Worm (Caenorhabditis elegans): ENCODE data around the gene zchc-1A.

zchc-1A gene

ce11 chrX:5165037-5165436 is 9.1 kb upstream of the zchc-1A start, which contains the start of gene mans-3 (continued):
- TF ChIP-seq ceh-45 (GFP tag; IDR thresholded peaks at IDR 0.05), result peak; percentile 28; the same call in 1 of the 2 replicates
- peak; percentile 81 for TF ChIP-seq ceh-18 (tag; optimal IDR thresholded peaks at IDR 0.05)
- peak; percentile 69 for TF ChIP-seq ceh-34 (tag; optimal IDR thresholded peaks at IDR 0.05)
- peak; percentile 72 for TF ChIP-seq unc-55 (GFP tag; optimal IDR thresholded peaks at IDR 0.05)
- peak; percentile 76 for TF ChIP-seq hlh-30 (tag; optimal IDR thresholded peaks at IDR 0.05; ENCODE audit: insufficient read depth)
- TF ChIP-seq lim-6 (tag; optimal IDR thresholded peaks at IDR 0.05), result no peak
- TF ChIP-seq ceh-19 (GFP tag; optimal IDR thresholded peaks at IDR 0.05), result peak; percentile 44
- peak; percentile 76 for TF ChIP-seq unc-42 (tag; optimal IDR thresholded peaks at IDR 0.05)
- TF ChIP-seq nhr-11 (tag; optimal IDR thresholded peaks at IDR 0.05), result no peak
- TF ChIP-seq fkh-10 (GFP tag; optimal IDR thresholded peaks at IDR 0.05), result no peak
- peak; percentile 91 for TF ChIP-seq nfya-1 (tag; optimal IDR thresholded peaks at IDR 0.05)
- no peak for TF ChIP-seq tbx-7 (tag; optimal IDR thresholded peaks at IDR 0.05)
- no peak for TF ChIP-seq odd-2 (tag; optimal IDR thresholded peaks at IDR 0.05)
- no peak for TF ChIP-seq hlh-13 (GFP tag; optimal IDR thresholded peaks at IDR 0.05)
- TF ChIP-seq pax-1 (tag; optimal IDR thresholded peaks at IDR 0.05), result no peak
- peak; percentile 44 for TF ChIP-seq nhr-232 (tag; optimal IDR thresholded peaks at IDR 0.05)

ce11 chrX:5168770-5169169 is 5.4 kb upstream of the zchc-1A start:
- TF ChIP-seq pat-9 (tag; optimal IDR thresholded peaks at IDR 0.05), result no peak
- no peak for TF ChIP-seq elt-2 (tag; optimal IDR thresholded peaks at IDR 0.05)
- TF ChIP-seq ceh-22 (tag; optimal IDR thresholded peaks at IDR 0.05), result no peak
- TF ChIP-seq T23F11.4 (GFP tag; optimal IDR thresholded peaks at IDR 0.05), result no peak
- TF ChIP-seq C38D4.7 (GFP tag; optimal IDR thresholded peaks at IDR 0.05), result no peak
- no peak for TF ChIP-seq che-1 (tag; optimal IDR thresholded peaks at IDR 0.05)
- TF ChIP-seq elt-4 (tag; optimal IDR thresholded peaks at IDR 0.05), result no peak

- no peak for TF ChIP-seq sdc-2 (tag; optimal IDR thresholded peaks at IDR 0.05)
- TF ChIP-seq fkh-10 (GFP tag; optimal IDR thresholded peaks at IDR 0.05), result no peak
- no peak for TF ChIP-seq elt-2 (tag; optimal IDR thresholded peaks at IDR 0.05)
- no peak for TF ChIP-seq ztf-16 (tag; optimal IDR thresholded peaks at IDR 0.05)
- no peak for TF ChIP-seq ceh-6 (GFP tag; optimal IDR thresholded peaks at IDR 0.05)
These were observed 3.1 kb upstream of the zchc-1A start, which contains the start of gene T03G11.10 for ce11 chrX:5171085-5171484. Gene T03G11.10, minus strand, starts transcription at chrX:5171185.

- no peak for TF ChIP-seq sox-2 (GFP tag; IDR thresholded peaks at IDR 0.05)
- no peak for TF ChIP-seq pha-2 (tag; optimal IDR thresholded peaks at IDR 0.05)
- TF ChIP-seq pha-4 (tag; optimal IDR thresholded peaks at IDR 0.05), result no peak
- no peak for TF ChIP-seq unc-42 (tag; optimal IDR thresholded peaks at IDR 0.05)
- TF ChIP-seq ceh-45 (GFP tag; IDR thresholded peaks at IDR 0.05), result no peak
- TF ChIP-seq unc-86 (tag; optimal IDR thresholded peaks at IDR 0.05), result no peak
These were observed 4.9 kb downstream of the zchc-1A start, which contains the start of gene metl-9 for ce11 chrX:5179050-5179449. Gene metl-9, minus strand, starts transcription at chrX:5179150.

ce11 chrX:5179874-5180273 is 5.7 kb downstream of the zchc-1A start, which contains the start of gene sru-48:
Gene sru-48, plus strand, starts transcription at chrX:5180174.
- no peak for TF ChIP-seq Y22D7AL.16 (tag; optimal IDR thresholded peaks at IDR 0.05)
- no peak for TF ChIP-seq hlh-8 (tag; optimal IDR thresholded peaks at IDR 0.05)
- no peak for TF ChIP-seq odd-2 (tag; optimal IDR thresholded peaks at IDR 0.05)
- TF ChIP-seq ceh-30 (tag; optimal IDR thresholded peaks at IDR 0.05), result no peak
- TF ChIP-seq eyg-1 (tag; optimal IDR thresholded peaks at IDR 0.05), result no peak
- no peak for TF ChIP-seq ceh-24 (tag; optimal IDR thresholded peaks at IDR 0.05)
- TF ChIP-seq C38D4.7 (GFP tag; optimal IDR thresholded peaks at IDR 0.05), result no peak
- TF ChIP-seq ref-2 (tag; optimal IDR thresholded peaks at IDR 0.05), result no peak
- TF ChIP-seq ahr-1 (tag; optimal IDR thresholded peaks at IDR 0.05), result no peak

Measured in whole organism, late embryonic.